Worm (Caenorhabditis elegans): Measurements from ENCODE around the gene clec-178.
A peak's percentile ranks its signal among the peaks of the same experiment; 100 is the strongest.

Gene clec-178

DNA sequence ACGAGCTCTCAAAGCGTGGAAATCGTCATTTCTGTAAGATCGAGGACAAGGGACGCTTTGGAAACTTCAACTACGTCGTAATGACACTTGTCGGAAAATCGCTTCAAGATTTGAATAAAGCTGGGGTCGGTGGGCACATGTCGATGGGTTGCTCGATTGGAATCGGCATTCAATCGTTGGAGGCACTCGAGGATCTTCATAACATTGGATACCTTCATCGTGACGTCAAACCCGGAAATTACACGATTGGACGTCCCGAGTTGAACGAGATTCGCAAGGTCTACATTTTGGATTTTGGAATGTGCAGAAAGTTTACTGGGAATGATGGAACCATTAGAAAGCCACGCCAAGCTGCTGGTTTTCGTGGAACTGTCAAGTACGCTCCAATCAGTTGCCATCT lies 21.2 kb upstream of the clec-178 start:
- TF ChIP-seq nhr-25 (tag; optimal IDR thresholded peaks at IDR 0.05) (no peak), ceh-16 (tag; optimal IDR thresholded peaks at IDR 0.05) (no peak), F13H6.1 (tag; optimal IDR thresholded peaks at IDR 0.05) (no peak), mdl-1 (tag; optimal IDR thresholded peaks at IDR 0.05) (no peak), ztf-1 (GFP tag; conservative IDR thresholded peaks at IDR 0.05) (no peak), blmp-1 (tag; optimal IDR thresholded peaks at IDR 0.05; ENCODE audit: insufficient read depth) (no peak), gmeb-1 (tag; optimal IDR thresholded peaks at IDR 0.05) (no peak), unc-55 (GFP tag; optimal IDR thresholded peaks at IDR 0.05) (no peak), fos-1 (tag; optimal IDR thresholded peaks at IDR 0.05) (no peak), lin-11 (tag; optimal IDR thresholded peaks at IDR 0.05) (no peak), mab-5 (tag; optimal IDR thresholded peaks at IDR 0.05) (no peak), R02D3.7 (tag; optimal IDR thresholded peaks at IDR 0.05) (no peak), ceh-82 (tag; optimal IDR thresholded peaks at IDR 0.05) (no peak)

DNA sequence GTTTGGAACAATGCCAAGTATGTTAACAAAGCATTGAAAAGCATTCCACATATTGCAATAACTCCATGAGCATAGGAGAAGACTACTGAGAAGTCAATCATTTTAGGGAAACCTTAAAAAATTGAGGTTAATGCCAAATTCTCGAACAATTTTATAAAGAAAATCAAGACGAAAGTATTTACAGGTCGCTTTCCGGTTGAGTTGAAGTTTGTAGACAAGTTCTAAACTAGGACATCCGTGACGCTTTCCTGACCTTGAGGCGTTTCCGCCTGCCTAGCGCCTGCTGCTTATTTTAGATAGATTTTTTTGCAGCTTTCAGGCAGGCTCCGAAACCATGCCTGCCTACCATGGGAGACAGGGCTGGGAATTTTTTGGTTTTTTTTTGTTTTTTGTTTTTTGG lies 18.2 kb upstream of the clec-178 start, which contains the start of gene srd-13:
Gene srd-13 (minus strand): TSS at position 101 of the 400 bp plus-strand sequence.
- no peak for TF ChIP-seq peb-1 (tag; optimal IDR thresholded peaks at IDR 0.05)

DNA sequence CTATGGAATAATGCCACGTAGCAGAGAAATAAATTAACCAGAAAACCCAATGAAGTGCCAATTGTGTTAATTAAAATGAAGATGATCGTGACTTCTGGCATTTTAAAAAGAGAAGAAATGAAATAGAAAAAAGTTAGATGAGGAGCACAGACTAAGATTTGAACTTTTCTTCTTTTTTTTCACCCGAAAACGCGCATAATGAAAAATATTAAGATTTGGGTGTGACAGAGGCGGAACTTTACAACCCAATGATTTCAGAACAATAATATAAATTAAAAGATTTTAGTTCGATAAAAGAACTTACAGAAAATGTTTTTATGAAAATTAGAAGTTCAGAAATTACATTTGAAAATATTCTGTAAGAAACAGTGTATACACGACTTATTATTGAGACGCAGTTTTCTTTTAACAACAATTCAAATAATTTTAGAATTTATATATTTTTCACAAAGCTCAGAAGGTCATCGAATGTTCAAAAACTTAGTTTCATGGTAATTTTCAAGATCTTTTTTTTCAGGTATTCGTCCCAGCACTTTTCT lies 8.2 kb upstream of the clec-178 start, which contains the start of the genes srd-8 and B0547.2:
Gene srd-8 (minus strand): TSS at position 101 of the 539 bp plus-strand sequence.
Gene B0547.2 (plus strand): TSS at position 489 of the 539 bp plus-strand sequence.
- TF ChIP-seq skn-1 (tag; optimal IDR thresholded peaks at IDR 0.05) (no peak), nhr-10 (tag; optimal IDR thresholded peaks at IDR 0.05) (no peak), snpc-4 (tag; optimal IDR thresholded peaks at IDR 0.05) (no peak), Y55F3AM.14 (GFP tag; optimal IDR thresholded peaks at IDR 0.05) (no peak), R02D3.7 (tag; optimal IDR thresholded peaks at IDR 0.05) (no peak), unc-62 (GFP tag; optimal IDR thresholded peaks at IDR 0.05) (no peak), unc-39 (tag; optimal IDR thresholded peaks at IDR 0.05) (no peak), blmp-1 (tag; optimal IDR thresholded peaks at IDR 0.05; ENCODE audit: insufficient read depth) (no peak), unc-55 (GFP tag; optimal IDR thresholded peaks at IDR 0.05) (no peak), C34F6.9 (tag; optimal IDR thresholded peaks at IDR 0.05) (no peak), nhr-11 (tag; optimal IDR thresholded peaks at IDR 0.05) (no peak), dmd-4 (tag; optimal IDR thresholded peaks at IDR 0.05) (no peak), nhr-21 (tag; optimal IDR thresholded peaks at IDR 0.05) (no peak), lin-11 (tag; optimal IDR thresholded peaks at IDR 0.05) (no peak), mbf-1 (tag; optimal IDR thresholded peaks at IDR 0.05) (no peak), elt-1 (tag; optimal IDR thresholded peaks at IDR 0.05) (no peak), nhr-129 (tag; optimal IDR thresholded peaks at IDR 0.05) (no peak), ztf-4 (tag; optimal IDR thresholded peaks at IDR 0.05) (no peak), nhr-12 (tag; optimal IDR thresholded peaks at IDR 0.05) (no peak), sma-9 (GFP tag; optimal IDR thresholded peaks at IDR 0.05) (no peak), sma-9 (tag; optimal IDR thresholded peaks at IDR 0.05) (no peak)

- TF ChIP-seq fos-1 (tag; optimal IDR thresholded peaks at IDR 0.05) (no peak), R02D3.7 (tag; optimal IDR thresholded peaks at IDR 0.05) (peak; percentile 77), C34F6.9 (tag; optimal IDR thresholded peaks at IDR 0.05) (peak; percentile 23), alr-1 (tag; optimal IDR thresholded peaks at IDR 0.05) (no peak)
Observed at ce11 chrIV:5649073-5649583, 4.6 kb upstream of the clec-178 start, which contains the start of gene csn-5. Gene csn-5 (plus strand): TSS chrIV:5649533.

ce11 chrIV:5650761-5651332 lies 2.9 kb upstream of the clec-178 start:
- TF ChIP-seq lsy-2 (tag; optimal IDR thresholded peaks at IDR 0.05): peak in 1 of 2 experiments; percentile 10
- no peak for TF ChIP-seq gmeb-1 (tag; optimal IDR thresholded peaks at IDR 0.05)
- peak; percentile 15 for TF ChIP-seq nhr-25 (tag; optimal IDR thresholded peaks at IDR 0.05)
- no peak for TF ChIP-seq Y55F3AM.14 (GFP tag; optimal IDR thresholded peaks at IDR 0.05)
- TF ChIP-seq crh-2 (tag; optimal IDR thresholded peaks at IDR 0.05): peak; percentile 8
